Fruit fly (Drosophila melanogaster): Measurements from ENCODE around the gene Acbp4.
A peak's percentile ranks its signal among the peaks of the same experiment; 100 is the strongest.

The Acbp4 gene

DNA sequence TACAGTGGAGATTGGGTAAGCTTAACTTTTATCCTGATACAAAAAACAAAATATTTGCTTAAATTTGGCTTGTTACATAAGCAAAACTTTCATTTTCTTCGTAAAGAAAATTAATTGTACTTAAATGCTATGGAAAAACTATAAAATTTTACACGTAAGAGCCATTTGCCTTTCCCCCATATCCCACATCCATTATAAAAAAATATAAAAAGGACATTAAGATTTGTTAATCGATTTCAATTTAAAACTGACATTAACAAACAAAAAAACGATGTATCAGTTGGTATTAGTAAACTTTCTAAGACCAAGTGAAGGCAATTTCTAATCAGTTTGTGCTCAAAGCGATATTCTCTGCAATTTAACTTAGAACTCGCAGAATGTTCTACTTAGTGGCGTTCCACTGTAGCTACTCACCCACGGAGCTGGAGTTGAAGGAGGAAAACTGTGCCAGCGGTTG, 27.5 kb upstream of the Acbp4 start:
- no peak for TF ChIP-seq lola (GFP tag; optimal IDR thresholded peaks at IDR 0.05)
- TF ChIP-seq rgr (GFP tag; optimal IDR thresholded peaks at IDR 0.05) = peak; percentile 44
- TF ChIP-seq sage (GFP tag; optimal IDR thresholded peaks at IDR 0.05) = no peak
- TF ChIP-seq N (GFP tag; optimal IDR thresholded peaks at IDR 0.05) = no peak
- peak; percentile 31 for TF ChIP-seq h (GFP tag; optimal IDR thresholded peaks at IDR 0.05)
- TF ChIP-seq OdsH (GFP tag; optimal IDR thresholded peaks at IDR 0.05) = peak; percentile 35
- TF ChIP-seq Hr78 (GFP tag; optimal IDR thresholded peaks at IDR 0.05) = no peak
- no peak for TF ChIP-seq brk (GFP tag; optimal IDR thresholded peaks at IDR 0.05)
- peak; percentile 59 for TF ChIP-seq fru (GFP tag; optimal IDR thresholded peaks at IDR 0.05)
- no peak for TF ChIP-seq Hr83 (GFP tag; optimal IDR thresholded peaks at IDR 0.05; ENCODE audit: poor library complexity, severe bottlenecking)
- no peak for TF ChIP-seq Dfd (GFP tag; optimal IDR thresholded peaks at IDR 0.05)
- TF ChIP-seq woc (GFP tag; optimal IDR thresholded peaks at IDR 0.05) = peak; percentile 85
- TF ChIP-seq CG32264 (GFP tag; optimal IDR thresholded peaks at IDR 0.05) = no peak
- no peak for TF ChIP-seq Myc (optimal IDR thresholded peaks at IDR 0.05)
- TF ChIP-seq Abd-B (GFP tag; optimal IDR thresholded peaks at IDR 0.05) = no peak
- no peak for TF ChIP-seq CrebA (GFP tag; optimal IDR thresholded peaks at IDR 0.05; ENCODE audit: borderline replicate concordance)
- TF ChIP-seq pan (optimal IDR thresholded peaks at IDR 0.05) = no peak
- TF ChIP-seq br (GFP tag; optimal IDR thresholded peaks at IDR 0.05) = peak; percentile 56
- TF ChIP-seq psq (GFP tag; optimal IDR thresholded peaks at IDR 0.05) = peak; percentile 47
- peak; percentile 53 for TF ChIP-seq HLH106 (tag; optimal IDR thresholded peaks at IDR 0.05)
- TF ChIP-seq CG9705 (GFP tag; optimal IDR thresholded peaks at IDR 0.05) = peak; percentile 8
- TF ChIP-seq sv (GFP tag; optimal IDR thresholded peaks at IDR 0.05) = no peak
- TF ChIP-seq Mio (GFP tag; optimal IDR thresholded peaks at IDR 0.05) = no peak
- TF ChIP-seq tai (GFP tag; optimal IDR thresholded peaks at IDR 0.05) = no peak
- peak; percentile 36 for TF ChIP-seq dmrt93B (GFP tag; optimal IDR thresholded peaks at IDR 0.05)
- peak; percentile 52 for TF ChIP-seq Sp1 (GFP tag; optimal IDR thresholded peaks at IDR 0.05)
- no peak for TF ChIP-seq usp (GFP tag; optimal IDR thresholded peaks at IDR 0.05)
- no peak for TF ChIP-seq Rel (GFP tag; optimal IDR thresholded peaks at IDR 0.05)
- no peak for TF ChIP-seq Rel (tag; optimal IDR thresholded peaks at IDR 0.05)
- no peak for TF ChIP-seq Jra (GFP tag; optimal IDR thresholded peaks at IDR 0.05)
- TF ChIP-seq jim (GFP tag; optimal IDR thresholded peaks at IDR 0.05) = no peak
- no peak for TF ChIP-seq Dif (GFP tag; optimal IDR thresholded peaks at IDR 0.05; ENCODE audit: partially characterized antibody)
- TF ChIP-seq Vsx2 (GFP tag; optimal IDR thresholded peaks at IDR 0.05; ENCODE audit: partially characterized antibody) = no peak
- TF ChIP-seq foxo (GFP tag; optimal IDR thresholded peaks at IDR 0.05) = peak in 1 of 2 experiments; percentile 56
- no peak for TF ChIP-seq dl (GFP tag; optimal IDR thresholded peaks at IDR 0.05; ENCODE audit: insufficient read depth in 1 of 2, partially characterized antibody in 2 of 2)
- TF ChIP-seq GATAd (GFP tag; optimal IDR thresholded peaks at IDR 0.05) = no peak
- TF ChIP-seq Hnf4 (GFP tag; optimal IDR thresholded peaks at IDR 0.05) = peak; percentile 32
- no peak for TF ChIP-seq dsf (GFP tag; optimal IDR thresholded peaks at IDR 0.05; ENCODE audit: borderline replicate concordance)
- TF ChIP-seq ey (GFP tag; optimal IDR thresholded peaks at IDR 0.05) = peak; percentile 47

DNA sequence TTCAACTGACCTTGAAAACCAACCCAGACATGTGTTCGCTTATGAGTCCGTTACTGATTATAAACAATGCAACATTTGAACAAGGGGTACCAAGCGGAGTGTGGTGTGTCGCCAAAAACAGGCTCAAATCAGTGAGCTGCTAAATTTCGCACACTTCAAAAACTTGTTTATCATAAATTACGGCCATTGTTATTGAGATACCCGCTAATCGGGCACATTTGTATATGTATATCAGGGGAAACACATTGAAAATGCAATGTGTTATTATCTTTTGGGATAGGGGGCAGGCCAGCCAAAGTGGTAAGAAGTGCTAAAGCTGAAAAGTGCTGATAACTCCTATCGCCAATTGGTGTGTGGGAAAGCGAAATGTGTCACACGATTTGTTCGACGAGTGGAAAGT, 26.2 kb upstream of the Acbp4 start:
- TF ChIP-seq tai (GFP tag; optimal IDR thresholded peaks at IDR 0.05) (no peak), CG32264 (GFP tag; optimal IDR thresholded peaks at IDR 0.05) (no peak), Hr83 (GFP tag; optimal IDR thresholded peaks at IDR 0.05; ENCODE audit: poor library complexity, severe bottlenecking) (no peak), h (GFP tag; optimal IDR thresholded peaks at IDR 0.05) (peak; percentile 26), psq (GFP tag; optimal IDR thresholded peaks at IDR 0.05) (no peak), Rel (GFP tag; optimal IDR thresholded peaks at IDR 0.05) (no peak), Rel (tag; optimal IDR thresholded peaks at IDR 0.05) (peak; percentile 100), ey (GFP tag; optimal IDR thresholded peaks at IDR 0.05) (no peak), OdsH (GFP tag; optimal IDR thresholded peaks at IDR 0.05) (no peak), foxo (GFP tag; optimal IDR thresholded peaks at IDR 0.05) (no peak), br (GFP tag; optimal IDR thresholded peaks at IDR 0.05) (no peak), Dif (GFP tag; optimal IDR thresholded peaks at IDR 0.05; ENCODE audit: partially characterized antibody) (no peak), rgr (GFP tag; optimal IDR thresholded peaks at IDR 0.05) (no peak), Jra (GFP tag; optimal IDR thresholded peaks at IDR 0.05) (peak; percentile 24), dsf (GFP tag; optimal IDR thresholded peaks at IDR 0.05; ENCODE audit: borderline replicate concordance) (no peak)
